Fruit fly (Drosophila melanogaster) whole organism, embryonic: Measurements from ENCODE around the gene CG8135.

Experiments used
- BEAF-32 ChIP-seq: fragments of 200-800 bp; sonication (Bioruptor generic); optimal IDR thresholded peaks from 3 replicates; lab custom pipeline; 2017; ENCODE audit warnings: missing biosample characterization, missing genetic modification characterization, mild to moderate bottlenecking, moderate library complexity, missing genetic modification reagents
- CG10654 ChIP-seq: fragments of 200-800 bp; sonication (Bioruptor generic); optimal IDR thresholded peaks from 2 replicates; lab custom pipeline; 2016; ENCODE audit warnings: missing biosample characterization, missing genetic modification characterization
- CG11398 ChIP-seq: fragments of 200-800 bp; sonication (Bioruptor generic); optimal IDR thresholded peaks from 2 replicates; lab custom pipeline; 2016; ENCODE audit warnings: missing biosample characterization, missing genetic modification characterization
- CG11696 ChIP-seq: fragments of 200-800 bp; sonication (Bioruptor generic); IDR thresholded peaks from 2 replicates; pipeline ENCODE4 v1.3.6; 2022; ENCODE audit warnings: missing biosample characterization, missing genetic modification characterization
- CG1233 ChIP-seq: fragments of 200-800 bp; sonication (Bioruptor generic); optimal IDR thresholded peaks from 4 replicates; lab custom pipeline; 2018; ENCODE audit warnings: missing biosample characterization, mild to moderate bottlenecking, missing genetic modification characterization
- CG12942 ChIP-seq: fragments of 200-800 bp; sonication (Bioruptor generic); optimal IDR thresholded peaks from 3 replicates; lab custom pipeline; 2016; ENCODE audit warnings: missing biosample characterization, missing genetic modification characterization
- CG14667 ChIP-seq: fragments of 200-800 bp; sonication (Bioruptor generic); IDR thresholded peaks from 2 replicates; pipeline ENCODE4 v1.3.6; 2022; ENCODE audit warnings: missing biosample characterization, missing genetic modification characterization
- CG15073 ChIP-seq: fragments of 200-800 bp; sonication (Bioruptor generic); optimal IDR thresholded peaks from 2 replicates; lab custom pipeline; 2016; ENCODE audit warnings: missing biosample characterization, missing genetic modification characterization
- CG1603 ChIP-seq: fragments of 200-800 bp; sonication (Bioruptor generic); optimal IDR thresholded peaks from 2 replicates; lab custom pipeline; 2019; ENCODE audit warnings: missing biosample characterization, mild to moderate bottlenecking, missing genetic modification characterization, moderate library complexity
- CG16779 ChIP-seq: fragments of 200-800 bp; sonication (Bioruptor generic); IDR thresholded peaks from 2 replicates; pipeline ENCODE4 v1.3.6; 2022; ENCODE audit warnings: missing biosample characterization, missing genetic modification characterization
- CG2199 ChIP-seq: fragments of 200-800 bp; sonication (Bioruptor generic); IDR thresholded peaks from 3 replicates; pipeline ENCODE4 v1.3.6; 2022; ENCODE audit warnings: missing biosample characterization, missing genetic modification characterization
- CG30020 ChIP-seq: fragments of 200-800 bp; optimal IDR thresholded peaks from 2 replicates; lab custom pipeline; 2019; ENCODE audit warnings: missing biosample characterization, mild to moderate bottlenecking, missing genetic modification characterization, moderate library complexity
- CG31388 ChIP-seq: fragments of 200-800 bp; sonication (Bioruptor generic); optimal IDR thresholded peaks from 2 replicates; lab custom pipeline; 2016; ENCODE audit warnings: missing biosample characterization, missing genetic modification characterization
- CG32767 ChIP-seq: fragments of 200-800 bp; sonication (Bioruptor generic); IDR thresholded peaks from 2 replicates; pipeline ENCODE4 v1.3.6; 2022; ENCODE audit warnings: missing biosample characterization, missing genetic modification characterization
- CG3281 ChIP-seq: fragments of 200-800 bp; sonication (Bioruptor generic); optimal IDR thresholded peaks from 3 replicates; lab custom pipeline; 2017; ENCODE audit warnings: missing biosample characterization, mild to moderate bottlenecking, missing genetic modification characterization
- CG42726 ChIP-seq: fragments of 200-800 bp; sonication (Bioruptor generic); IDR thresholded peaks from 2 replicates; pipeline ENCODE4 v1.3.6; 2022; ENCODE audit warnings: missing biosample characterization, missing genetic modification characterization; ENCODE audit not compliant: partially characterized antibody
- CG4707 ChIP-seq: fragments of 200-800 bp; sonication (Bioruptor generic); optimal IDR thresholded peaks from 2 replicates; lab custom pipeline; 2018; ENCODE audit warnings: missing biosample characterization, mild to moderate bottlenecking, missing genetic modification characterization, moderate library complexity
- CG6791 ChIP-seq: fragments of 200-800 bp; sonication (Bioruptor generic); IDR thresholded peaks from 3 replicates; pipeline ENCODE4 v1.3.6; 2022; ENCODE audit warnings: missing biosample characterization, missing genetic modification characterization; ENCODE audit not compliant: partially characterized antibody
- CoRest ChIP-seq: fragments of 200-800 bp; sonication (Bioruptor generic); optimal IDR thresholded peaks from 3 replicates; lab custom pipeline; 2018; ENCODE audit warnings: missing biosample characterization, mild to moderate bottlenecking, missing genetic modification characterization, moderate library complexity
- D ChIP-seq, 2 experiments: fragments of 200-800 bp in 1 of 2; fragments of >200 bp in 1 of 2; sonication (Bioruptor generic) in 1 of 2; optimal IDR thresholded peaks; 2 replicates in 1 of 2; 3 replicates in 1 of 2; lab custom pipeline; 2017; ENCODE audit warnings: mild to moderate bottlenecking in 1 of 2, missing biosample characterization in 1 of 2, missing genetic modification characterization in 1 of 2, missing genetic modification reagents in 1 of 2
- Hr39 ChIP-seq: fragments of >200 bp; optimal IDR thresholded peaks from 2 replicates; lab custom pipeline; 2017
- Hr78 ChIP-seq, 2 experiments: fragments of 200-800 bp in 1 of 2; fragments of >200 bp in 1 of 2; sonication (Bioruptor generic) in 1 of 2; optimal IDR thresholded peaks; 2 replicates each; lab custom pipeline; 2017 to 2019; ENCODE audit warnings: missing biosample characterization in 2 of 2, missing genetic modification characterization in 2 of 2, mild to moderate bottlenecking in 1 of 2, moderate library complexity in 1 of 2
- Mad ChIP-seq: fragments of 200-800 bp; sonication (Bioruptor generic); optimal IDR thresholded peaks from 2 replicates; lab custom pipeline; 2016; ENCODE audit warnings: missing biosample characterization, missing genetic modification characterization
- Myb ChIP-seq: fragments of 200-800 bp; sonication (Bioruptor generic); optimal IDR thresholded peaks from 2 replicates; lab custom pipeline; 2016; ENCODE audit warnings: missing biosample characterization, missing genetic modification characterization
- NfI ChIP-seq: fragments of 200-800 bp; sonication (Bioruptor generic); optimal IDR thresholded peaks from 3 replicates; lab custom pipeline; 2018; ENCODE audit warnings: missing biosample characterization, mild to moderate bottlenecking, missing genetic modification characterization, moderate library complexity
- Optix ChIP-seq: fragments of 200-800 bp; sonication (Bioruptor generic); IDR thresholded peaks from 3 replicates; pipeline ENCODE4 v1.3.6; 2022; ENCODE audit warnings: missing biosample characterization, missing genetic modification characterization
- Sry-β ChIP-seq: fragments of 200-800 bp; sonication (Bioruptor generic); optimal IDR thresholded peaks from 2 replicates; lab custom pipeline; 2018; ENCODE audit warnings: missing biosample characterization, mild to moderate bottlenecking, missing genetic modification characterization, moderate library complexity
- Stat92E ChIP-seq, 3 experiments: fragments of >200 bp in 2 of 3; fragments of 200-800 bp in 1 of 3; sonication (Bioruptor generic) in 1 of 3; optimal IDR thresholded peaks; 2 replicates each; lab custom pipeline; 2017 to 2019; ENCODE audit warnings: missing biosample characterization in 3 of 3, missing genetic modification characterization in 3 of 3, mild to moderate bottlenecking in 1 of 3, moderate library complexity in 1 of 3
- abd-A ChIP-seq: fragments of 200-800 bp; sonication (Bioruptor generic); optimal IDR thresholded peaks from 3 replicates; lab custom pipeline; 2019; ENCODE audit warnings: missing biosample characterization, mild to moderate bottlenecking, missing genetic modification characterization, moderate library complexity
- bbx ChIP-seq: fragments of 200-800 bp; sonication (Bioruptor generic); IDR thresholded peaks from 2 replicates; pipeline ENCODE4 v1.3.6; 2022; ENCODE audit warnings: missing biosample characterization, missing genetic modification characterization; ENCODE audit not compliant: partially characterized antibody
- dati ChIP-seq: fragments of 200-800 bp; sonication (Bioruptor generic); IDR thresholded peaks from 2 replicates; pipeline ENCODE4 v1.3.6; 2022; ENCODE audit warnings: missing biosample characterization, missing genetic modification characterization
- dpn ChIP-seq, 2 experiments: fragments of 200-800 bp; sonication (Bioruptor generic); optimal IDR thresholded peaks; 3 replicates each; lab custom pipeline; 2016; ENCODE audit warnings: missing biosample characterization in 2 of 2, missing genetic modification characterization in 2 of 2
- fd102C ChIP-seq: fragments of 200-800 bp; sonication (Bioruptor generic); optimal IDR thresholded peaks from 2 replicates; lab custom pipeline; 2018; ENCODE audit warnings: missing biosample characterization, mild to moderate bottlenecking, missing genetic modification characterization, moderate library complexity
- fd96Cb ChIP-seq: fragments of 200-800 bp; sonication (Bioruptor generic); optimal IDR thresholded peaks from 2 replicates; lab custom pipeline; 2018; ENCODE audit warnings: missing biosample characterization, mild to moderate bottlenecking, missing genetic modification characterization, moderate library complexity
- fru ChIP-seq: fragments of >200 bp; optimal IDR thresholded peaks from 2 replicates; lab custom pipeline; 2017
- gem ChIP-seq: fragments of 200-800 bp; sonication (Bioruptor generic); optimal IDR thresholded peaks from 2 replicates; lab custom pipeline; 2019; ENCODE audit warnings: missing biosample characterization, mild to moderate bottlenecking, missing genetic modification characterization, moderate library complexity
- kay ChIP-seq: fragments of 200-800 bp; sonication (Bioruptor generic); optimal IDR thresholded peaks from 2 replicates; lab custom pipeline; 2016; ENCODE audit warnings: missing biosample characterization, missing genetic modification characterization
- lov ChIP-seq, 2 experiments: fragments of 200-800 bp in 1 of 2; fragments of >200 bp in 1 of 2; sonication (Bioruptor generic) in 1 of 2; IDR thresholded peaks in 1 of 2; optimal IDR thresholded peaks in 1 of 2; 2 replicates in 1 of 2; 3 replicates in 1 of 2; pipeline versions ENCODE4 v1.3.6 to Lab custom; 2017 to 2022; ENCODE audit warnings: missing biosample characterization in 1 of 2, missing genetic modification characterization in 1 of 2
- luna ChIP-seq: fragments of 200-800 bp; sonication (Bioruptor generic); optimal IDR thresholded peaks from 2 replicates; lab custom pipeline; 2016; ENCODE audit warnings: missing biosample characterization, missing genetic modification characterization
- maf-S ChIP-seq: fragments of 200-800 bp; sonication (Bioruptor generic); optimal IDR thresholded peaks from 2 replicates; lab custom pipeline; 2016; ENCODE audit warnings: missing biosample characterization, missing genetic modification characterization
- nerfin-1 ChIP-seq: fragments of 200-800 bp; sonication (Bioruptor generic); optimal IDR thresholded peaks from 3 replicates; lab custom pipeline; 2019; ENCODE audit warnings: missing biosample characterization, mild to moderate bottlenecking, missing genetic modification characterization, moderate library complexity
- pros ChIP-seq: fragments of 200-800 bp; sonication (Bioruptor generic); optimal IDR thresholded peaks from 3 replicates; lab custom pipeline; 2019; ENCODE audit warnings: missing biosample characterization, mild to moderate bottlenecking, missing genetic modification characterization, moderate library complexity
- shn ChIP-seq: fragments of 200-800 bp; sonication (Bioruptor generic); optimal IDR thresholded peaks from 3 replicates; lab custom pipeline; 2016; ENCODE audit warnings: missing biosample characterization, missing genetic modification characterization
- sima ChIP-seq: fragments of 200-800 bp; sonication (Bioruptor generic); optimal IDR thresholded peaks from 2 replicates; lab custom pipeline; 2016; ENCODE audit warnings: missing biosample characterization, missing genetic modification characterization
- sisA ChIP-seq: fragments of 200-800 bp; sonication (Bioruptor generic); IDR thresholded peaks from 2 replicates; pipeline ENCODE4 v1.3.6; 2022; ENCODE audit warnings: missing biosample characterization, missing genetic modification characterization
- stc ChIP-seq: fragments of 200-800 bp; sonication (Bioruptor generic); IDR thresholded peaks from 2 replicates; pipeline ENCODE4 v1.3.6; 2022; ENCODE audit warnings: missing biosample characterization, missing genetic modification characterization
- tin ChIP-seq: fragments of 200-800 bp; sonication (Bioruptor generic); optimal IDR thresholded peaks from 3 replicates; lab custom pipeline; 2016; ENCODE audit warnings: missing biosample characterization, missing genetic modification characterization
- zf30C ChIP-seq: fragments of 200-800 bp; sonication (Bioruptor generic); optimal IDR thresholded peaks from 3 replicates; lab custom pipeline; 2018; ENCODE audit warnings: missing biosample characterization, mild to moderate bottlenecking, missing genetic modification characterization

Gene CG8135

DNA sequence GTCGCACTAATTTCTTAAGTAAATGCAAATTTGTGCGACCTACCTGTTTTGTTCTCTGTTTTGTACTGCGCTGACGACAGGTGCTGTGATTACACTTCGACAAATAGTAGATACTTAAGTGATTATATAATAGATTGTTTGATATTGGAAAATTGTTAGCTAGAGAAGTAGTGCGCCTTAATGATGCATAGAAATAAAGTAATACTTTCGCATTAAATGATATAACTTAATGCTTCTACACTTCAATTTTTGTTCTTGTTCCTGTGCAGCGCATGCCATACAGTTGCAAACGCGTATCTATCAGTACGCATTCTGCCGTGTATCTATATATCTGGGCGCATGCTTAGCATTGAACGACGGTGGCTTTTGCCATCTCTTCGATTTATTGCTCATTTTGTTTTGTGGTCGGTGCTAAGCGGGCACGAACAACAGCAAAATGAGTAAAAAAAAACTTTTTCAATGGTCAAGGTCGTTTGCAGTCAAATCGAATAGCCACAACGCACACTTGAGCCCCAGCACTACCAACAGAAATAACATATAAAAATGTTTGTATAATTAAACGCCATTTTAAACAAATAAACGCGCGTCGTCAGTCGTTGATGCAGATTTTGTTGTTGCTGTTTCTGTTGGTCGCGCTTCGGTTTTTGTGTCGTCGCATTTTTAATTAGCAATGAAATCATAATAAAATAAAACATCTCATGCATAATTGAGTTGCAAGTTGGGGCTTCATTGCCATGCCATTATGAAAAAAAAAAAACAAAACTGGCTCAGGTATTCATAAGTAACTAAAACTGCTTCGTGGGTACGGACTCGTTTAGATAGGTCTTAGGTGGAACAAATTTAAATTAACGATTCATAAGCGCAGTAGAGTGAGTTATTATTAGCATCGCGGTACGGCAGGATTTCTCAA lies 26.4 kb downstream of the CG8135 start (continued):
- no peak for TF ChIP-seq Stat92E (GFP tag; optimal IDR thresholded peaks at IDR 0.05; lab: Kevin White, UChicago)
- TF ChIP-seq D (optimal IDR thresholded peaks at IDR 0.05; lab: Kevin White, UChicago) = no peak
- no peak for TF ChIP-seq D (GFP tag; optimal IDR thresholded peaks at IDR 0.05; lab: Kevin White, UChicago)
- TF ChIP-seq CG1233 = peak; percentile 5
- no peak for TF ChIP-seq lov (optimal IDR thresholded peaks at IDR 0.05; lab: Kevin White, UChicago)
- TF ChIP-seq lov (GFP tag; IDR thresholded peaks at IDR 0.05; lab: Robert Waterston, UW) = no peak
- TF ChIP-seq stc (GFP tag; lab: Robert Waterston, UW) = 0 out of 2 replicates have a peak, but pooled peaks have one; percentile 37
- TF ChIP-seq CG2199 (GFP tag; lab: Robert Waterston, UW) = peak; percentile 46; the same call in 1 of the 3 replicates
- no peak for TF ChIP-seq Hr39
- no peak for TF ChIP-seq sisA
- no peak for TF ChIP-seq kay
- TF ChIP-seq CG12942 (GFP tag; lab: Kevin White, UChicago) = no peak
- no peak for TF ChIP-seq fru
- TF ChIP-seq fd96Cb = no peak
- TF ChIP-seq CG31388 = no peak
- TF ChIP-seq CoRest (tag; lab: Kevin White, UChicago) = peak; percentile 42
- no peak for TF ChIP-seq CG30020 (tag; lab: Kevin White, UChicago)
- TF ChIP-seq CG42726 (GFP tag; lab: Robert Waterston, UW) = no peak
- TF ChIP-seq luna (GFP tag; lab: Kevin White, UChicago) = no peak
- TF ChIP-seq Sry-β (GFP tag; lab: Kevin White, UChicago) = no peak
- no peak for TF ChIP-seq sima (GFP tag; lab: Kevin White, UChicago)
- peak; percentile 69 for TF ChIP-seq CG3281 (GFP tag; lab: Kevin White, UChicago)
- no peak for TF ChIP-seq CG10654 (GFP tag; lab: Kevin White, UChicago)
- no peak for TF ChIP-seq dati (GFP tag; lab: Robert Waterston, UW)
- TF ChIP-seq CG1603 (tag; lab: Kevin White, UChicago) = peak; percentile 24
- TF ChIP-seq shn = no peak
- TF ChIP-seq BEAF-32 (GFP tag; lab: Kevin White, UChicago) = no peak
- no peak for TF ChIP-seq CG11398 (GFP tag; lab: Kevin White, UChicago)
- TF ChIP-seq pros = no peak
- TF ChIP-seq fd102C (GFP tag; lab: Kevin White, UChicago) = no peak
- TF ChIP-seq CG11696 (GFP tag; lab: Robert Waterston, UW) = no peak
- TF ChIP-seq CG15073 (GFP tag; lab: Kevin White, UChicago) = no peak
- TF ChIP-seq tin = no peak
- no peak for TF ChIP-seq CG32767
- TF ChIP-seq CG16779 (GFP tag; lab: Robert Waterston, UW) = peak; percentile 19; the same call in 1 of the 2 replicates
- peak; percentile 50 for TF ChIP-seq NfI (GFP tag; lab: Kevin White, UChicago)
- TF ChIP-seq CG14667 (GFP tag; lab: Robert Waterston, UW) = no peak
- TF ChIP-seq Optix = no peak
- no peak for TF ChIP-seq bbx (GFP tag; lab: Robert Waterston, UW)
- TF ChIP-seq zf30C (GFP tag; lab: Kevin White, UChicago) = no peak
- TF ChIP-seq nerfin-1 (tag; lab: Kevin White, UChicago) = no peak
- peak; percentile 9 for TF ChIP-seq Myb
- TF ChIP-seq Mad (GFP tag; lab: Kevin White, UChicago) = no peak
- TF ChIP-seq dpn (GFP tag; optimal IDR thresholded peaks at IDR 0.05; lab: Kevin White, UChicago) = peak in 1 of 2 experiments; percentile 23
- TF ChIP-seq Hr78 (GFP tag; optimal IDR thresholded peaks at IDR 0.05; lab: Kevin White, UChicago) = no peak
- TF ChIP-seq abd-A = peak; percentile 86
- TF ChIP-seq CG4707 (GFP tag; lab: Kevin White, UChicago) = no peak
- no peak for TF ChIP-seq CG6791 (GFP tag; lab: Robert Waterston, UW)
- TF ChIP-seq gem = peak; percentile 57
- no peak for TF ChIP-seq maf-S (GFP tag; lab: Kevin White, UChicago)
